Worm (Caenorhabditis elegans): Measurements from ENCODE around the gene F22B5.4.
A peak's percentile ranks its signal among the peaks of the same experiment; 100 is the strongest.

Gene F22B5.4

DNA sequence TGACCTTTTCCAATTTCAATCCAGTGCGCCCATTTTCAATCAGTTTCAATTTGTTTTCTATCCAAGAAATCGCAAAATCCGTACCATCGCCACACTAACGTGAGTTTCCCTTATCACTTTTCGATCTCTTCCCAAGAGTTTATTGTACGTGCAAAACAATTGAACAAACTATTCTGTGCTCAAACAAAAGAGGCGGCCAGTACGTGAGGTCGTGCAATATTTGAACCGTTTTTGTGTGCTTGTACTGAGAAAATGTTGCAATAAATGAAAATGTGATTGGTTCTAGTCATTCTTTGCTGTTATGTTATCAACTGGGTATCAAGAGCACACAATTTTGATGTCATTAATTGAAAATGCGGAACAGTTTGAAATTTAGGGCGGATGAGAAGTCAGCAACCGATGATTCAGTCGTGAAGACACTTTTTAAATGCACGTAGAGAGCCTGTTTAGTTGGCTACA is at the start of gene F22B5.4:
Gene F22B5.4 (plus strand): TSS at position 51 of the 459 bp plus-strand sequence.
- TF ChIP-seq nhr-12 (tag; optimal IDR thresholded peaks at IDR 0.05) (no peak), fos-1 (tag; optimal IDR thresholded peaks at IDR 0.05) (peak; percentile 27)

DNA sequence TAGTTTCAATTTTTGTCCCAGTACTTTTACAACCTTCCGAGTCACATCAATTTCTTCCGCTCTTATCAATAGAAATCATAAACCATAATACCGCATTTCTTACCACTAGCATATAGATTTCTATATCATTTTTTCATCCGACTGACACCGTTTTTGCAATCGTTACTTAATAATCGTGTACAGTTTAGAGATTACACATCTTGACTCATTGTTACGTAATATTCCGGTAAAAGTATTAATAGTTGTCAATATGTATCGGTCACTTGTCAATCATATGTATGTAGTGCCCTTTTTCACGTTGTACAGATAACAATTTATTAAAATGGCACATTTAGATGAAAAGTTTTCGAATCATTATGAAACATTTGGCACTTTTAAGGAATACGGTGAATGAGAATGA is 49.5 kb upstream of the F22B5.4 start:
- TF ChIP-seq unc-62 (GFP tag; optimal IDR thresholded peaks at IDR 0.05) (no peak), ztf-1 (GFP tag; conservative IDR thresholded peaks at IDR 0.05) (no peak), elt-3 (tag; optimal IDR thresholded peaks at IDR 0.05) (no peak), ceh-82 (tag; optimal IDR thresholded peaks at IDR 0.05) (no peak), snpc-4 (tag; optimal IDR thresholded peaks at IDR 0.05) (no peak), nhr-23 (tag; optimal IDR thresholded peaks at IDR 0.05) (no peak), F13H6.1 (tag; optimal IDR thresholded peaks at IDR 0.05) (no peak), fos-1 (tag; optimal IDR thresholded peaks at IDR 0.05) (peak; percentile 30)

DNA sequence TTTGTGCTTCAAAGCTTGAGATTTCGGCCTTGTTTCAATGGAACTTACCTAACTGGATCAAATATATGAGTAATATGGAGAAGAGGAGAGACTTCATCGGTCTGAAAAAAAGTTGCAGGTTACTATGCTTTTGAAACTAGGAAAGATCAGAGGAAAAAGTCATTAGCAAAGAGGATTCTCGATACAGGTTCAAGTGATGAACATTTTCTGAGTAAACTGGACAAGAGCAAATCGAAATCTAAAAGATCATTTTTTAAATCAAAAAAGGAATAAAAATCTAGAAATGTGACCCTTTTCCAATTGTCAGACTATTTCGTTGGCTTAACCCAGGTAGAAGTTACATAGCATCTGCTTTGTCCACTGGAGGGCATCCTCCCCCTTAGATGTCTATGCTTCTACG is 44.8 kb upstream of the F22B5.4 start, which contains the start of gene skpo-1:
Gene skpo-1 (minus strand): TSS at position 101 of the 400 bp plus-strand sequence.
- TF ChIP-seq lsy-2 (tag; optimal IDR thresholded peaks at IDR 0.05) = no peak
- TF ChIP-seq nhr-237 (tag; optimal IDR thresholded peaks at IDR 0.05) = no peak
- TF ChIP-seq blmp-1 (tag; optimal IDR thresholded peaks at IDR 0.05; ENCODE audit: insufficient read depth) = no peak

DNA sequence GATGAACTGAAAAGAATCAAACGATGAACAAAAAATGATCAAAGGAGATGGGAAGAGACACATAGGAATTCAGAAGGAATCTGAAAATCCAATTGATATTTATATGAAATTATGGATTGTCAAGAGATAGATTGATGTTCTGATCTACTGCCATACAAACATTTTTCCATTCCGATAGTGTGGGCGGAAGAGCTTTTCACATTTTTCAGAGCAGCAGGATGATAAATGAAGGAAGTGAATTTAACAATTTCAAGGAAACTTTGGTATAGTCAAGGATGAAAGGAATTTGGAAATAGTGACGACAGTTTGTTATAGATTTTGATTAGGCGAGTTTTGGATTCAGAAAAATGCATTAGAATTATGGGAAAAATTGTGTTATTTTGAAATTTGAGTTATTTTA is 44.2 kb upstream of the F22B5.4 start, which contains the start of gene ubc-24:
Gene ubc-24 (plus strand): TSS at position 301 of the 400 bp plus-strand sequence.
- no peak for TF ChIP-seq ZK546.5 (tag; optimal IDR thresholded peaks at IDR 0.05)

DNA sequence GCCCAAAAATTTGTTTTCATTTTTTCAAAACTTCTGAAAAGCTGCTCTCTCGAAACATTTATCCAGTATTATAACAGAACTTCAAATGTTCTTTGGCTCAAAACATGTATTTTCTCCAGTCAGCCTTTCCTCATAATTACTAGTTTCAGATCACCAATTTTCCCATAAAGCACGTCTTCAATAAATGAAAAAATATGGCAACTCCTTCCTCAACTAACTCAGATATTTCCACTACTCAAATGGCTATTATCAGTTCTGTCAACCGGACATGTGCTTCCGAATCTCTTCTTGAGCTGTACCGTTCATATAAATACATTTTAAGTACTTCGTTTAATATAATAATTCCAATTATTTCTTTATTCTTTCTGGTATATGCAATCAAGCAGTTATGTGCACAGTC is 42.0 kb upstream of the F22B5.4 start, which contains the start of gene sra-13:
Gene sra-13 (plus strand): TSS at position 195 of the 400 bp plus-strand sequence.
- TF ChIP-seq sma-9 (GFP tag; optimal IDR thresholded peaks at IDR 0.05) (no peak), sma-9 (tag; optimal IDR thresholded peaks at IDR 0.05) (no peak), gmeb-1 (tag; optimal IDR thresholded peaks at IDR 0.05) (no peak), snpc-4 (tag; optimal IDR thresholded peaks at IDR 0.05) (no peak), elt-1 (tag; optimal IDR thresholded peaks at IDR 0.05) (no peak), mdl-1 (tag; optimal IDR thresholded peaks at IDR 0.05) (no peak), lin-39 (tag; optimal IDR thresholded peaks at IDR 0.05) (no peak), unc-55 (GFP tag; optimal IDR thresholded peaks at IDR 0.05) (no peak), nhr-25 (tag; optimal IDR thresholded peaks at IDR 0.05) (no peak), lsy-2 (tag; optimal IDR thresholded peaks at IDR 0.05) (no peak), mab-5 (tag; optimal IDR thresholded peaks at IDR 0.05) (no peak), ceh-82 (tag; optimal IDR thresholded peaks at IDR 0.05) (no peak), C34F6.9 (tag; optimal IDR thresholded peaks at IDR 0.05) (no peak), ceh-16 (tag; optimal IDR thresholded peaks at IDR 0.05) (no peak)

DNA sequence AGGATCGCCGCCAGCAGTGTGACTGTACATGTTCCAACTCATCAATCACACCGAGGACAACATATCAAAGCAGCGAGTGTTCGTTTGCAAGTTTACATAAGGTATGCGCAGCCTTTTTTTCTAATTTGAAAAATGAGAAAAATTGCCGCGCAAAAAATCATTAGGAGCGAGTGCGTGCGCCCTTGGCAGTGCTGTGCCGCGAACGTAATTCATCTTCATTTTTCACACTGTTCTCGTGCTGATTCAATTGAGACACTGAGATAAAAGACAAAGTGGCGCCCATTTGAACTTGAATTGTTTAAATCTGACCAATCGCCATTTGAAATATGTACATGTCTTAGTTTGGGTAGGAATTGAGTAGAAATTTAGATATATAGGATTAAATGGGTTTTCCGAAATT is 40.0 kb upstream of the F22B5.4 start:
- peak; percentile 28 for TF ChIP-seq sem-4 (tag; optimal IDR thresholded peaks at IDR 0.05)
- TF ChIP-seq sma-9 (GFP tag; optimal IDR thresholded peaks at IDR 0.05) = no peak
- no peak for TF ChIP-seq sma-9 (tag; optimal IDR thresholded peaks at IDR 0.05)
- TF ChIP-seq ceh-16 (tag; optimal IDR thresholded peaks at IDR 0.05) = no peak
- no peak for TF ChIP-seq gmeb-1 (tag; optimal IDR thresholded peaks at IDR 0.05)

DNA sequence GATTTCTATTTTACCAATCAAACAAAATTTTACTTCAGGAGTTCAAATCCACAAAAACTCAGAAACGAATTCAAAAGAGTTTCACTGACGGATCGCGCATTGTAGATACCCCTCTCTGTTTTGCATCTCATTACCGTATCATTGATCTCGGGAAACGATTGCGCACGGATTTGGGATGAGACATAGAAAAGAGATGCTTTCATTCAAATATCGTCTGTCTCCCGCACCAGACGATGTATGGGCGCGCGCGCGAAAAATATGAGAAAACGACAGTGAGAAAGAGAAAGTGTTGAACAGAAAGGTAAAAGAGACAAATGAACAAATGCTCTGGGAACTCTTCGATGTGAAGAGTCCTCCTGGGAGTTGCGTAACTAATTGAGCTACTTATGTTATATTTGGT is 38.5 kb upstream of the F22B5.4 start:
- TF ChIP-seq lsy-2 (tag; optimal IDR thresholded peaks at IDR 0.05) = no peak
- TF ChIP-seq ztf-11 (tag; optimal IDR thresholded peaks at IDR 0.05) = no peak
- TF ChIP-seq mab-5 (tag; optimal IDR thresholded peaks at IDR 0.05) = no peak
- TF ChIP-seq ama-1 (optimal IDR thresholded peaks at IDR 0.05) = no peak
- TF ChIP-seq lin-11 (tag; optimal IDR thresholded peaks at IDR 0.05) = no peak
- no peak for TF ChIP-seq lin-13 (GFP tag; optimal IDR thresholded peaks at IDR 0.05)
- no peak for TF ChIP-seq mdl-1 (tag; optimal IDR thresholded peaks at IDR 0.05)
- TF ChIP-seq sma-9 (GFP tag; optimal IDR thresholded peaks at IDR 0.05) = no peak
- TF ChIP-seq sma-9 (tag; optimal IDR thresholded peaks at IDR 0.05) = no peak
- no peak for TF ChIP-seq nhr-129 (tag; optimal IDR thresholded peaks at IDR 0.05)
- no peak for TF ChIP-seq gmeb-1 (tag; optimal IDR thresholded peaks at IDR 0.05)
- no peak for TF ChIP-seq ztf-1 (GFP tag; conservative IDR thresholded peaks at IDR 0.05)
- no peak for TF ChIP-seq nhr-23 (tag; optimal IDR thresholded peaks at IDR 0.05)
- TF ChIP-seq zag-1 (tag; optimal IDR thresholded peaks at IDR 0.05) = no peak
- no peak for TF ChIP-seq dmd-4 (tag; optimal IDR thresholded peaks at IDR 0.05)
- TF ChIP-seq nhr-77 (tag; optimal IDR thresholded peaks at IDR 0.05) = no peak
- TF ChIP-seq nhr-237 (tag; optimal IDR thresholded peaks at IDR 0.05) = no peak

Measured in whole organism, L2 larva.